Worm (Caenorhabditis elegans) whole organism, L1 larva: ENCODE measurements around the gene nhr-152.

Experiments used
- elt-3 ChIP-seq, 6 experiments: fragments of 150-350 bp in 1 of 6; sonication (generic microtip); optimal IDR thresholded peaks; 2 replicates each; lab custom pipeline; 2017 to 2018; ENCODE audit warnings: missing biosample characterization in 6 of 6, missing genetic modification characterization in 6 of 6, inconsistent platforms in 1 of 6
- fkh-10 ChIP-seq: sonication (generic microtip); optimal IDR thresholded peaks from 2 replicates; lab custom pipeline; 2017; ENCODE audit warnings: missing biosample characterization, missing genetic modification reagents, missing genetic modification characterization
- rnt-1 ChIP-seq: sonication (generic microtip); optimal IDR thresholded peaks from 2 replicates; lab custom pipeline; 2016; ENCODE audit warnings: mild to moderate bottlenecking, missing genetic modification characterization, moderate library complexity, missing compliant biosample characterization

DNA sequence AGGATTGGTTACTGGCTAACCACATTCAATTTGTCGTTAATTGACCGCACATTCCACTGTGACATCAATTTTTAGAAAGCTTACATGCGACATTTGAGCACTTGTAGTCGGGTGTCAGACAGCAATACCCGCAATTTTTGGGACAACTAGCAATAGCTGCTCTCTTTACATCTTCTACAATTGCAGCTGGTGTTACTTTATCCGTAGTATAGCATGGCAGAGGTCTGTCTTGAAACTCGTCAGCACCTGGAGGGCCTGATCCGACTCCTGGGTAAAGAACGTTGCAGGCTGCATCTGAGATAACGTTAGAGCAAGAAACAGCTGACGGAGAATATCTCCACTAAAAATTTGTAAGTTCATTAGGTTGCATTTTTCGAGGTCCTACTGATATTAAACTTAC, 46.8 kb upstream of the nhr-152 start:
- TF ChIP-seq fkh-10 (GFP tag; lab: Kevin White, UChicago) (no peak), rnt-1 (no peak), elt-3 (tag; optimal IDR thresholded peaks at IDR 0.05; lab: Kevin White, UChicago) (no peak)
